Worm (Caenorhabditis elegans) whole organism, L1 larva: ENCODE results near the gene npr-17.
A peak's percentile ranks its signal among the peaks of the same experiment; 100 is the strongest.

Experiments used
- C04F5.9 ChIP-seq: sonication (generic microtip); optimal IDR thresholded peaks from 2 replicates; lab custom pipeline; 2016; ENCODE audit warnings: missing genetic modification characterization, missing compliant biosample characterization
- F16B12.6 ChIP-seq: fragments of 150-350 bp; optimal IDR thresholded peaks from 2 replicates; lab custom pipeline; 2014; ENCODE audit warnings: missing biosample characterization, missing genetic modification characterization
- Y116A8C.19 ChIP-seq: sonication (generic microtip); optimal IDR thresholded peaks from 2 replicates; lab custom pipeline; 2016; ENCODE audit warnings: missing compliant biosample characterization, missing genetic modification characterization, borderline replicate concordance
- aly-2 ChIP-seq: fragments of 150-350 bp; optimal IDR thresholded peaks from 2 replicates; lab custom pipeline; 2014; ENCODE audit warnings: missing biosample characterization, missing genetic modification characterization
- blmp-1 ChIP-seq: fragments of 150-350 bp; optimal IDR thresholded peaks from 2 replicates; lab custom pipeline; 2014; ENCODE audit warnings: missing biosample characterization, missing genetic modification characterization
- ceh-88 ChIP-seq: fragments of 200-800 bp; sonication (Bioruptor generic); IDR thresholded peaks from 2 replicates; pipeline ENCODE4 v1.3.6; 2022; ENCODE audit warnings: missing genetic modification characterization, missing compliant biosample characterization
- dpl-1 ChIP-seq, 3 experiments: fragments of 150-350 bp in 2 of 3; sonication (generic microtip) in 1 of 3; optimal IDR thresholded peaks; 2 replicates each; lab custom pipeline; 2014 to 2017; ENCODE audit warnings: missing biosample characterization in 3 of 3, missing genetic modification characterization in 3 of 3, missing genetic modification reagents in 3 of 3
- dsc-1 ChIP-seq: sonication (generic microtip); optimal IDR thresholded peaks from 2 replicates; lab custom pipeline; 2016; ENCODE audit warnings: mild to moderate bottlenecking, missing genetic modification characterization, missing compliant biosample characterization
- efl-1 ChIP-seq, 4 experiments: fragments of 150-350 bp; optimal IDR thresholded peaks in 3 of 4; peaks in 1 of 4; 1 replicate in 1 of 4; 2 replicates in 3 of 4; lab custom pipeline; 2014; ENCODE audit warnings: missing biosample characterization in 2 of 4, missing genetic modification characterization in 2 of 4, missing genetic modification reagents in 2 of 4
- egl-13 ChIP-seq: sonication (generic microtip); optimal IDR thresholded peaks from 2 replicates; lab custom pipeline; 2016; ENCODE audit warnings: missing genotype, missing genetic modification reagents, missing genetic modification characterization, missing compliant biosample characterization
- egl-27 ChIP-seq, 2 experiments: fragments of 150-350 bp in 1 of 2; sonication (generic microtip); optimal IDR thresholded peaks; 3 replicates each; lab custom pipeline; 2017 to 2018; ENCODE audit warnings: missing biosample characterization in 2 of 2, missing genetic modification characterization in 2 of 2, missing genetic modification reagents in 2 of 2
- elt-2 ChIP-seq: sonication (generic microtip); optimal IDR thresholded peaks from 2 replicates; lab custom pipeline; 2016; ENCODE audit warnings: missing genetic modification characterization, mild to moderate bottlenecking, inconsistent platforms, missing compliant biosample characterization, missing genetic modification reagents
- elt-3 ChIP-seq, 6 experiments: fragments of 150-350 bp in 1 of 6; sonication (generic microtip); optimal IDR thresholded peaks; 2 replicates each; lab custom pipeline; 2017 to 2018; ENCODE audit warnings: missing biosample characterization in 6 of 6, missing genetic modification characterization in 6 of 6, inconsistent platforms in 1 of 6
- ets-5 ChIP-seq: fragments of 200-800 bp; sonication (Bioruptor generic); IDR thresholded peaks from 2 replicates; pipeline ENCODE4 v1.3.6; 2022; ENCODE audit warnings: missing genetic modification characterization, missing compliant biosample characterization
- fkh-10 ChIP-seq: sonication (generic microtip); optimal IDR thresholded peaks from 2 replicates; lab custom pipeline; 2017; ENCODE audit warnings: missing biosample characterization, missing genetic modification reagents, missing genetic modification characterization
- fkh-4 ChIP-seq: sonication (generic microtip); optimal IDR thresholded peaks from 2 replicates; lab custom pipeline; 2016; ENCODE audit warnings: missing compliant biosample characterization, missing genetic modification characterization, borderline replicate concordance
- fkh-8 ChIP-seq: sonication (generic microtip); optimal IDR thresholded peaks from 2 replicates; lab custom pipeline; 2016; ENCODE audit warnings: mild to moderate bottlenecking, missing genetic modification characterization, missing compliant biosample characterization
- hlh-17 ChIP-seq: fragments of 200-800 bp; sonication (Bioruptor generic); optimal IDR thresholded peaks from 2 replicates; lab custom pipeline; 2018; ENCODE audit warnings: missing genetic modification characterization, mild to moderate bottlenecking, missing compliant biosample characterization, moderate library complexity, borderline replicate concordance
- hpl-2 ChIP-seq: fragments of 150-350 bp; optimal IDR thresholded peaks from 2 replicates; lab custom pipeline; 2014; ENCODE audit warnings: missing biosample characterization, missing genetic modification reagents, missing genetic modification characterization
- lin-14 ChIP-seq: fragments of 200-800 bp; sonication (Bioruptor generic); optimal IDR thresholded peaks from 2 replicates; lab custom pipeline; 2018; ENCODE audit warnings: mild to moderate bottlenecking, missing genetic modification characterization, moderate library complexity, missing compliant biosample characterization
- lin-35 ChIP-seq, 2 experiments: fragments of 150-350 bp; optimal IDR thresholded peaks; 2 replicates each; lab custom pipeline; 2014; ENCODE audit warnings: missing biosample characterization in 2 of 2, missing genetic modification characterization in 2 of 2, missing genetic modification reagents in 2 of 2
- lin-39 ChIP-seq: fragments of 150-350 bp; optimal IDR thresholded peaks from 2 replicates; lab custom pipeline; 2014; ENCODE audit warnings: missing biosample characterization, missing genetic modification reagents, missing genetic modification characterization
- lir-3 ChIP-seq: sonication (generic microtip); optimal IDR thresholded peaks from 2 replicates; lab custom pipeline; 2016; ENCODE audit warnings: mild to moderate bottlenecking, missing genetic modification characterization, moderate library complexity, missing compliant biosample characterization; ENCODE audit not compliant: poor library complexity
- mab-9 ChIP-seq: fragments of 200-800 bp; sonication (Bioruptor generic); IDR thresholded peaks from 2 replicates; pipeline ENCODE4 v1.3.6; 2022; ENCODE audit warnings: missing genetic modification reagents, missing genetic modification characterization, missing compliant biosample characterization
- mep-1 ChIP-seq: fragments of 150-350 bp; optimal IDR thresholded peaks from 2 replicates; lab custom pipeline; 2014; ENCODE audit warnings: missing biosample characterization, missing genetic modification characterization
- nhr-12 ChIP-seq: sonication (generic microtip); optimal IDR thresholded peaks from 2 replicates; lab custom pipeline; 2017; ENCODE audit warnings: missing biosample characterization, missing genetic modification characterization
- nhr-19 ChIP-seq: fragments of 200-800 bp; sonication (Bioruptor generic); conservative IDR thresholded peaks from 2 replicates; pipeline ENCODE4 v1.3.6; 2022; ENCODE audit warnings: missing genetic modification characterization, missing compliant biosample characterization
- nhr-28 ChIP-seq: fragments of 150-350 bp; optimal IDR thresholded peaks from 2 replicates; lab custom pipeline; 2014; ENCODE audit warnings: missing biosample characterization, missing genetic modification characterization
- nhr-47 ChIP-seq: sonication (generic microtip); optimal IDR thresholded peaks from 2 replicates; lab custom pipeline; 2016; ENCODE audit warnings: mild to moderate bottlenecking, missing genetic modification characterization, moderate library complexity, missing compliant biosample characterization
- nhr-71 ChIP-seq: sonication (generic microtip); optimal IDR thresholded peaks from 2 replicates; lab custom pipeline; 2016; ENCODE audit warnings: mild to moderate bottlenecking, missing genetic modification characterization, moderate library complexity, missing compliant biosample characterization
- nhr-85 ChIP-seq: sonication (generic microtip); peaks from one replicate; lab custom pipeline; 2016; ENCODE audit warnings: missing genetic modification characterization, inconsistent platforms, missing compliant biosample characterization
- nhr-90 ChIP-seq: sonication (generic microtip); optimal IDR thresholded peaks from 2 replicates; lab custom pipeline; 2016; ENCODE audit warnings: mild to moderate bottlenecking, missing genetic modification characterization, missing compliant biosample characterization; ENCODE audit not compliant: poor library complexity
- pag-3 ChIP-seq: sonication (generic microtip); optimal IDR thresholded peaks from 2 replicates; lab custom pipeline; 2017; ENCODE audit warnings: missing genetic modification characterization, mild to moderate bottlenecking, missing compliant biosample characterization, antibody characterized with exemption, borderline replicate concordance; ENCODE audit not compliant: insufficient read depth
- skn-1 ChIP-seq: fragments of 150-350 bp; optimal IDR thresholded peaks from 2 replicates; lab custom pipeline; 2014; ENCODE audit warnings: missing biosample characterization, missing genetic modification characterization
- swsn-7 ChIP-seq: sonication (generic microtip); optimal IDR thresholded peaks from 2 replicates; lab custom pipeline; 2016; ENCODE audit warnings: missing genetic modification characterization, missing compliant biosample characterization
- unc-130 ChIP-seq: fragments of 150-350 bp; optimal IDR thresholded peaks from 2 replicates; lab custom pipeline; 2017; ENCODE audit warnings: missing biosample characterization, missing genetic modification characterization, inconsistent platforms
- unc-62 ChIP-seq: fragments of 150-350 bp; optimal IDR thresholded peaks from 2 replicates; lab custom pipeline; 2014; ENCODE audit warnings: missing biosample characterization, missing genetic modification reagents, missing genetic modification characterization
- ztf-11 ChIP-seq, 2 experiments: sonication (generic microtip); optimal IDR thresholded peaks; 2 replicates each; lab custom pipeline; 2016 to 2017; ENCODE audit warnings: missing genetic modification characterization in 2 of 2, missing biosample characterization in 1 of 2, missing compliant biosample characterization in 1 of 2

npr-17 gene

DNA sequence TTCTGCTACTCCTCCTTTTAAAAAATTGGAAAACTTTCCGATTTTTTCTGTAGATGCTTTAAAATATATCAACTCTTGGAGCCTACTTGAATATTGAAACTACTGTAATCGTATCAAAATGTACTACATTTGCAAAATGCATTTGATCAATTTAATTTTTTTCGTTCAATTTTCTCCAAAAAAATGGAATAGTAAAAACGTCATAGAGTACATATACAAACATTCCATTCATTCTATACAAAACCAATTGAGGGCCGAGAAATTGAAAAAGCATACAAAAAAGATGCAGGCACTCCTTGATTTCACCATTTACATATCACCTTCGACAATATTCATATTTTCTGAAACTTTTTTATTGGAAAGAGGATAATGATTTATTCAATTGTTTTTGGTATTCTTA, 7.8 kb upstream of the npr-17 start, which contains the start of gene C06G4.6:
Gene C06G4.6 (plus strand): TSS at position 301 of the 400 bp plus-strand sequence.
- TF ChIP-seq efl-1 (optimal IDR thresholded peaks at IDR 0.05; lab: Kevin White, UChicago): no peak
- TF ChIP-seq efl-1 (GFP tag; optimal IDR thresholded peaks at IDR 0.05 in 1 of 2; lab: Kevin White, UChicago): no peak
- no peak for TF ChIP-seq egl-13
- no peak for TF ChIP-seq C04F5.9 (tag; lab: Kevin White, UChicago)
- TF ChIP-seq ets-5 (GFP tag; lab: Robert Waterston, UW): no peak
- TF ChIP-seq lin-39: no peak
- TF ChIP-seq pag-3: no peak

DNA sequence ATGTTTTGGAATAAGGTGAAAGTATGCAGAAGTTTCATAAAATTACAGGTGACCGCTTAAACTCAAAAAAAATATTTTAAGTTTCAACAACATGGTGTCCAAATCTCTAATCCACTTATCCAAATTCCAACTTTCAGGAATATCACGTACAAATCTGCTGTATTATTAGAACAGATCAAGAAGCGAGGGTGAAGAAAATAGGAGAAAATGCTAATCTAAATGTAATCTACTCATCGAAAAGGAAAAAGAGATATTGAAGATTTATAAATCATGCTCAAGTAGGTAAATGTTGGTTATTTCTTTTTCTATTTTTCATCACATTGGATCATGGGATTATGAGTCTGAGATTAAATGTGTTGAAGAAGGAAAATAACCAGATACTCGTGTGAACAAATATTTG, 5.3 kb upstream of the npr-17 start:
- no peak for TF ChIP-seq egl-27 (tag; optimal IDR thresholded peaks at IDR 0.05; lab: Kevin White, UChicago)
- TF ChIP-seq fkh-8 (tag; lab: Kevin White, UChicago): no peak
- TF ChIP-seq nhr-12 (tag; lab: Kevin White, UChicago): no peak
- TF ChIP-seq dsc-1 (tag; lab: Kevin White, UChicago): peak; percentile 97
- TF ChIP-seq C04F5.9 (tag; lab: Kevin White, UChicago): no peak

ce11 chrIII:7997447-7998046, 1.3 kb upstream of the npr-17 start:
- TF ChIP-seq blmp-1 (tag; lab: Kevin White, UChicago) (no peak), lir-3 (no peak), aly-2 (no peak), elt-2 (tag; lab: Kevin White, UChicago) (no peak)

DNA sequence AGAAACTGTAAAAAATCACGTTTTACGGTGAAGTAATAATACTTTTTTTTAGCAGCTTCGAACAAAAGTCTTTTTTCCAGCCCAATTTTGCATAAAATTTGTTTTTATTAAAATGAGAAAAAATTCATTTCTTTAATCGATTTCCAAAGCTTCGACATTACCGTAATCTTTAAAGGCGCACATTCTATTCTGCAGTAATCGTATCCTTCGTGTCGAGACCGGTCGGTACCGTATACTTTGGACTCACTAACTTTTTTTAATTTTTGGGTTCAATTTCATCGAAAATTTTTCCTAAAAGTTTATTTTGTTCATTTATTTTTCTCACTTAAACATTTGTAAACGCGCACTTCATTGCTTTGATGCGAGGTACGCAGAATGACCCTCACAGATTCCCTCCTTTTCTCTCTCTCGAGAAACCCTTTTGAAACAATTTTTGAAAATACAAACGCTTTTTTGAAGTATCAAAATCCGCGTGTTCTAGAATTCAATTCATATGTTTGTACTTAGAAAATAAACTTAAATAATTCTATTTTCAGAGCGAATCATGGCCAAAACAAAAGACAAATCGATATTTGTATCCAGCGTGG, 9.6 kb downstream of the npr-17 start, which contains the start of gene hrpk-2:
Gene hrpk-2 (plus strand): TSS at position 537 of the 587 bp plus-strand sequence.
- no peak for TF ChIP-seq skn-1 (tag; lab: Kevin White, UChicago)
- TF ChIP-seq fkh-4 (tag; lab: Kevin White, UChicago): no peak
- TF ChIP-seq dpl-1 (GFP tag; optimal IDR thresholded peaks at IDR 0.05; lab: Kevin White, UChicago): no peak
- no peak for TF ChIP-seq elt-2 (tag; lab: Kevin White, UChicago)
- TF ChIP-seq pag-3: no peak
- no peak for TF ChIP-seq lin-14 (GFP tag; lab: Kevin White, UChicago)
- no peak for TF ChIP-seq Y116A8C.19
- no peak for TF ChIP-seq unc-62 (GFP tag; lab: Kevin White, UChicago)
- TF ChIP-seq swsn-7 (tag; lab: Kevin White, UChicago): no peak
- TF ChIP-seq mab-9 (GFP tag; lab: Robert Waterston, UW): no peak
- no peak for TF ChIP-seq nhr-19
- TF ChIP-seq F16B12.6 (tag; lab: Kevin White, UChicago): no peak
- TF ChIP-seq hlh-17: no peak

- TF ChIP-seq ets-5 (GFP tag; lab: Robert Waterston, UW) (no peak), nhr-85 (tag; lab: Kevin White, UChicago) (no peak), nhr-71 (tag; lab: Kevin White, UChicago) (no peak), ceh-88 (GFP tag; lab: Robert Waterston, UW) (no peak), egl-27 (tag; optimal IDR thresholded peaks at IDR 0.05; lab: Kevin White, UChicago) (no peak), fkh-4 (tag; lab: Kevin White, UChicago) (no peak), elt-3 (tag; optimal IDR thresholded peaks at IDR 0.05; lab: Kevin White, UChicago) (no peak)
These were observed 14.3 kb downstream of the npr-17 start for ce11 chrIII:7981938-7982337.

- no peak for TF ChIP-seq nhr-85 (tag; lab: Kevin White, UChicago)
- TF ChIP-seq nhr-90 (tag; lab: Kevin White, UChicago): no peak
- no peak for TF ChIP-seq nhr-28 (tag; lab: Kevin White, UChicago)
- no peak for TF ChIP-seq elt-3 (tag; optimal IDR thresholded peaks at IDR 0.05; lab: Kevin White, UChicago)
- no peak for TF ChIP-seq hpl-2 (GFP tag; lab: Kevin White, UChicago)
- TF ChIP-seq nhr-71 (tag; lab: Kevin White, UChicago): no peak
- TF ChIP-seq unc-130: no peak
- no peak for TF ChIP-seq egl-13
- no peak for TF ChIP-seq fkh-10 (GFP tag; lab: Kevin White, UChicago)
- TF ChIP-seq nhr-47 (tag; lab: Kevin White, UChicago): no peak
- TF ChIP-seq ztf-11 (tag; optimal IDR thresholded peaks at IDR 0.05; lab: Kevin White, UChicago): no peak
- TF ChIP-seq lin-35 (GFP tag; optimal IDR thresholded peaks at IDR 0.05; lab: Kevin White, UChicago): no peak
- no peak for TF ChIP-seq mep-1 (tag; lab: Kevin White, UChicago)
- TF ChIP-seq, all 84 proteins: peak for 0
These were observed 15.0 kb downstream of the npr-17 start for ce11 chrIII:7981233-7981632.
